Fruit fly (Drosophila melanogaster): ENCODE results near the gene CG6282.
A peak's percentile ranks its signal among the peaks of the same experiment; 100 is the strongest.

The CG6282 gene

dm6 chr3L:8584086-8584485 is 20.4 kb upstream of the CG6282 start (continued):
- TF ChIP-seq CG6272 (GFP tag; IDR thresholded peaks at IDR 0.05) (no peak), CG15073 (GFP tag; optimal IDR thresholded peaks at IDR 0.05) (no peak), Eip74EF (GFP tag; optimal IDR thresholded peaks at IDR 0.05) (no peak), CG6765 (GFP tag; optimal IDR thresholded peaks at IDR 0.05) (peak; percentile 49), maf-S (GFP tag; optimal IDR thresholded peaks at IDR 0.05) (peak; percentile 1), p53 (GFP tag; optimal IDR thresholded peaks at IDR 0.05) (no peak), CG14667 (GFP tag; IDR thresholded peaks at IDR 0.05) (no peak), Elba2 (GFP tag; optimal IDR thresholded peaks at IDR 0.05) (no peak), MESR4 (GFP tag; optimal IDR thresholded peaks at IDR 0.05) (no peak), Hmx (GFP tag; optimal IDR thresholded peaks at IDR 0.05) (no peak), lbe (GFP tag; optimal IDR thresholded peaks at IDR 0.05) (no peak), pb (GFP tag; optimal IDR thresholded peaks at IDR 0.05) (no peak), z (GFP tag; IDR thresholded peaks at IDR 0.05) (no peak), sd (tag; optimal IDR thresholded peaks at IDR 0.05) (peak; percentile 41), gfzf (GFP tag; optimal IDR thresholded peaks at IDR 0.05) (no peak), CG10462 (GFP tag; optimal IDR thresholded peaks at IDR 0.05) (no peak), toy (GFP tag; IDR thresholded peaks at IDR 0.05) (no peak), ham (GFP tag; IDR thresholded peaks at IDR 0.05) (no peak), phol (tag; optimal IDR thresholded peaks at IDR 0.05) (no peak), Drgx (GFP tag; IDR thresholded peaks at IDR 0.05) (no peak), CG12219 (GFP tag; optimal IDR thresholded peaks at IDR 0.05) (peak; percentile 31), stwl (tag; optimal IDR thresholded peaks at IDR 0.05) (no peak), CG8765 (GFP tag; IDR thresholded peaks at IDR 0.05) (no peak), CG9817 (tag; optimal IDR thresholded peaks at IDR 0.05) (peak; percentile 15), btn (GFP tag; optimal IDR thresholded peaks at IDR 0.05) (no peak), onecut (GFP tag; IDR thresholded peaks at IDR 0.05) (peak; percentile 23; the same call in 1 of the 2 replicates), CG43689 (GFP tag; IDR thresholded peaks at IDR 0.05) (no peak), tap (tag; optimal IDR thresholded peaks at IDR 0.05) (no peak), CG16779 (GFP tag; IDR thresholded peaks at IDR 0.05) (no peak), CG10274 (GFP tag; optimal IDR thresholded peaks at IDR 0.05) (no peak), Hey (tag; optimal IDR thresholded peaks at IDR 0.05) (no peak), CG9437 (GFP tag; optimal IDR thresholded peaks at IDR 0.05) (no peak), Abd-B (GFP tag; optimal IDR thresholded peaks at IDR 0.05) (no peak), lmd (GFP tag; IDR thresholded peaks at IDR 0.05) (no peak), eve (GFP tag; optimal IDR thresholded peaks at IDR 0.05) (no peak), CG17328 (GFP tag; IDR thresholded peaks at IDR 0.05) (no peak), org-1 (GFP tag; optimal IDR thresholded peaks at IDR 0.05) (peak; percentile 68), ap (GFP tag; IDR thresholded peaks at IDR 0.05) (no peak), jing (GFP tag; optimal IDR thresholded peaks at IDR 0.05) (no peak), CG2202 (tag; optimal IDR thresholded peaks at IDR 0.05) (no peak), CG4617 (GFP tag; optimal IDR thresholded peaks at IDR 0.05; ENCODE audit: borderline replicate concordance) (no peak), CG2875 (GFP tag; optimal IDR thresholded peaks at IDR 0.05) (peak; percentile 49), CG15696 (tag; optimal IDR thresholded peaks at IDR 0.05) (no peak), unpg (GFP tag; optimal IDR thresholded peaks at IDR 0.05) (no peak), dpn (GFP tag; optimal IDR thresholded peaks at IDR 0.05) (peak in 1 of 2 experiments; percentile 30), sens-2 (GFP tag; IDR thresholded peaks at IDR 0.05) (no peak), Mrtf (GFP tag; IDR thresholded peaks at IDR 0.05) (no peak), rib (GFP tag; IDR thresholded peaks at IDR 0.05) (0 out of 2 replicates have a peak, but pooled peaks have one; percentile 31), CG9609 (GFP tag; optimal IDR thresholded peaks at IDR 0.05) (no peak), CG18599 (GFP tag; optimal IDR thresholded peaks at IDR 0.05) (peak; percentile 74), salm (tag; optimal IDR thresholded peaks at IDR 0.05) (peak; percentile 35), pzg (GFP tag; optimal IDR thresholded peaks at IDR 0.05) (no peak)

Measured in whole organism, embryonic.